Worm (Caenorhabditis elegans) whole organism, young adult: ENCODE data around the gene ZK669.2.

Experiments used
- B0035.1 ChIP-seq: sonication (generic microtip); optimal IDR thresholded peaks from 2 replicates; lab custom pipeline; 2016; ENCODE audit warnings: missing genetic modification characterization, mild to moderate bottlenecking, missing compliant biosample characterization, missing genotype, missing genetic modification reagents
- C06A6.2 ChIP-seq: fragments of 200-800 bp; sonication (Bioruptor generic); conservative IDR thresholded peaks from 2 replicates; pipeline ENCODE4 v1.3.6; 2022; ENCODE audit warnings: missing genetic modification characterization, missing compliant biosample characterization
- F22D6.2 ChIP-seq: sonication (generic microtip); optimal IDR thresholded peaks from 2 replicates; lab custom pipeline; 2016; ENCODE audit warnings: mild to moderate bottlenecking, missing genetic modification characterization, missing compliant biosample characterization
- F55B11.4 ChIP-seq: sonication (generic microtip); optimal IDR thresholded peaks from 2 replicates; lab custom pipeline; 2016; ENCODE audit warnings: missing compliant biosample characterization, missing genetic modification characterization, borderline replicate concordance; ENCODE audit not compliant: insufficient read depth
- F57A8.1 ChIP-seq: fragments of 200-800 bp; sonication (Bioruptor generic); optimal IDR thresholded peaks from 2 replicates; lab custom pipeline; 2018; ENCODE audit warnings: mild to moderate bottlenecking, missing genetic modification characterization, moderate library complexity, missing compliant biosample characterization
- Y53F4B.3 ChIP-seq: fragments of 200-800 bp; sonication (Bioruptor generic); IDR thresholded peaks from 2 replicates; pipeline ENCODE4 v1.3.6; 2022; ENCODE audit warnings: missing genetic modification reagents, missing genetic modification characterization, missing compliant biosample characterization
- ama-1 ChIP-seq, 3 experiments: fragments of 150-350 bp in 1 of 3; sonication (generic microtip) in 2 of 3; optimal IDR thresholded peaks; 2 replicates each; lab custom pipeline; 2014 to 2018; ENCODE audit warnings: missing biosample characterization in 2 of 3, missing genetic modification characterization in 2 of 3, missing genetic modification reagents in 2 of 3
- bed-2 ChIP-seq: fragments of 200-800 bp; sonication (Bioruptor generic); IDR thresholded peaks from 2 replicates; pipeline ENCODE4 v1.3.6; 2022; ENCODE audit warnings: missing genetic modification reagents, missing genetic modification characterization, missing compliant biosample characterization
- cebp-1 ChIP-seq, 2 experiments: fragments of 200-800 bp in 1 of 2; sonication (Bioruptor generic) in 1 of 2; sonication (generic microtip) in 1 of 2; IDR thresholded peaks in 1 of 2; optimal IDR thresholded peaks in 1 of 2; 2 replicates each; pipeline versions ENCODE4 v1.3.6 to Lab custom; 2017 to 2022; ENCODE audit warnings: missing compliant biosample characterization in 2 of 2, missing genetic modification characterization in 2 of 2, mild to moderate bottlenecking in 1 of 2, missing genetic modification reagents in 1 of 2, moderate library complexity in 1 of 2
- cebp-2 ChIP-seq: fragments of 200-800 bp; sonication (Bioruptor generic); IDR thresholded peaks from 2 replicates; pipeline ENCODE4 v1.3.6; 2022; ENCODE audit warnings: missing genetic modification characterization, missing compliant biosample characterization
- ceh-40 ChIP-seq: fragments of 200-800 bp; sonication (Bioruptor generic); IDR thresholded peaks from 2 replicates; pipeline ENCODE4 v1.3.6; 2022; ENCODE audit warnings: missing genetic modification characterization, missing compliant biosample characterization
- egl-44 ChIP-seq: fragments of 200-800 bp; sonication (Bioruptor generic); IDR thresholded peaks from 2 replicates; pipeline ENCODE4 v1.3.6; 2022; ENCODE audit warnings: missing genetic modification reagents, missing genetic modification characterization, missing compliant biosample characterization
- ekl-4 ChIP-seq: fragments of 200-800 bp; sonication (Bioruptor generic); IDR thresholded peaks from 2 replicates; pipeline ENCODE4 v1.3.6; 2022; ENCODE audit warnings: missing genetic modification reagents, missing genetic modification characterization, missing compliant biosample characterization
- hlh-26 ChIP-seq: fragments of 200-800 bp; sonication (Bioruptor generic); conservative IDR thresholded peaks from 2 replicates; pipeline ENCODE4 v1.3.6; 2022; ENCODE audit warnings: missing genetic modification reagents, missing genetic modification characterization, missing compliant biosample characterization
- hmg-1.2 ChIP-seq: fragments of 200-800 bp; sonication (Bioruptor generic); IDR thresholded peaks from 2 replicates; pipeline ENCODE4 v1.3.6; 2022; ENCODE audit warnings: missing genetic modification reagents, missing genetic modification characterization, missing compliant biosample characterization
- madf-6 ChIP-seq: fragments of 200-800 bp; sonication (Bioruptor generic); IDR thresholded peaks from 2 replicates; pipeline ENCODE4 v1.3.6; 2022; ENCODE audit warnings: missing genetic modification reagents, missing genetic modification characterization, missing compliant biosample characterization
- nfya-1 ChIP-seq: sonication (generic microtip); optimal IDR thresholded peaks from 2 replicates; lab custom pipeline; 2017; ENCODE audit warnings: antibody characterized with exemption, missing compliant biosample characterization, missing genetic modification characterization, borderline replicate concordance; ENCODE audit not compliant: insufficient read depth
- nfyb-1 ChIP-seq: fragments of 200-800 bp; sonication (Bioruptor generic); IDR thresholded peaks from 2 replicates; pipeline ENCODE4 v1.3.6; 2022; ENCODE audit warnings: missing genetic modification reagents, missing genetic modification characterization, missing compliant biosample characterization
- nhr-179 ChIP-seq: sonication (generic microtip); optimal IDR thresholded peaks from 2 replicates; lab custom pipeline; 2016; ENCODE audit warnings: mild to moderate bottlenecking, missing genetic modification characterization, missing compliant biosample characterization
- pha-4 ChIP-seq: fragments of 150-350 bp; sonication (generic microtip); optimal IDR thresholded peaks from 2 replicates; lab custom pipeline; 2014; ENCODE audit warnings: missing biosample characterization, missing genetic modification reagents, missing genetic modification characterization
- repo-1 ChIP-seq: sonication (generic microtip); optimal IDR thresholded peaks from 2 replicates; lab custom pipeline; 2017; ENCODE audit warnings: mild to moderate bottlenecking, missing genetic modification characterization, missing compliant biosample characterization
- snpc-3.4 ChIP-seq: sonication (generic microtip); optimal IDR thresholded peaks from 2 replicates; lab custom pipeline; 2017; ENCODE audit warnings: missing genetic modification characterization, mild to moderate bottlenecking, missing compliant biosample characterization, antibody characterized with exemption, moderate library complexity, missing genotype, missing genetic modification reagents
- snpc-4 ChIP-seq, 5 experiments: fragments of 150-350 bp in 1 of 5; sonication (generic microtip) in 4 of 5; optimal IDR thresholded peaks; 2 replicates each; lab custom pipeline; 2014 to 2018; ENCODE audit warnings: missing genetic modification characterization in 5 of 5, missing biosample characterization in 3 of 5, antibody characterized with exemption in 2 of 5, mild to moderate bottlenecking in 2 of 5, missing compliant biosample characterization in 2 of 5, missing genotype in 2 of 5, moderate library complexity in 2 of 5, missing genetic modification reagents in 1 of 5
- sptf-2 ChIP-seq: fragments of 200-800 bp; sonication (Bioruptor generic); optimal IDR thresholded peaks from 2 replicates; lab custom pipeline; 2018; ENCODE audit warnings: mild to moderate bottlenecking, missing genetic modification characterization, missing compliant biosample characterization
- tbx-9 ChIP-seq: sonication (generic microtip); optimal IDR thresholded peaks from 2 replicates; lab custom pipeline; 2016; ENCODE audit warnings: borderline replicate concordance, missing genetic modification characterization, inconsistent platforms, missing compliant biosample characterization
- tlf-1 ChIP-seq: fragments of 200-800 bp; sonication (Bioruptor generic); optimal IDR thresholded peaks from 2 replicates; lab custom pipeline; 2018; ENCODE audit warnings: mild to moderate bottlenecking, missing genetic modification characterization, missing compliant biosample characterization
- unc-130 ChIP-seq: sonication (generic microtip); optimal IDR thresholded peaks from 2 replicates; lab custom pipeline; 2016; ENCODE audit warnings: missing genetic modification reagents, missing genetic modification characterization, missing compliant biosample characterization
- unc-62 ChIP-seq: fragments of 150-350 bp; optimal IDR thresholded peaks from 2 replicates; lab custom pipeline; 2014; ENCODE audit warnings: missing biosample characterization, missing genetic modification reagents, missing genetic modification characterization
- xnd-1 ChIP-seq: sonication (generic microtip); optimal IDR thresholded peaks from 2 replicates; lab custom pipeline; 2016; ENCODE audit warnings: missing genotype, missing genetic modification reagents, missing genetic modification characterization, missing compliant biosample characterization
- zim-3 ChIP-seq: sonication (generic microtip); optimal IDR thresholded peaks from 2 replicates; lab custom pipeline; 2017; ENCODE audit warnings: mild to moderate bottlenecking, missing genetic modification characterization, moderate library complexity, missing compliant biosample characterization
- ztf-18 ChIP-seq: sonication (generic microtip); optimal IDR thresholded peaks from 2 replicates; lab custom pipeline; 2016; ENCODE audit warnings: missing genotype, mild to moderate bottlenecking, missing genetic modification characterization, missing compliant biosample characterization
- ztf-6 ChIP-seq: fragments of 200-800 bp; sonication (Bioruptor generic); IDR thresholded peaks from 2 replicates; pipeline ENCODE4 v1.3.6; 2022; ENCODE audit warnings: missing genetic modification reagents, missing genetic modification characterization, missing compliant biosample characterization

The ZK669.2 gene

DNA sequence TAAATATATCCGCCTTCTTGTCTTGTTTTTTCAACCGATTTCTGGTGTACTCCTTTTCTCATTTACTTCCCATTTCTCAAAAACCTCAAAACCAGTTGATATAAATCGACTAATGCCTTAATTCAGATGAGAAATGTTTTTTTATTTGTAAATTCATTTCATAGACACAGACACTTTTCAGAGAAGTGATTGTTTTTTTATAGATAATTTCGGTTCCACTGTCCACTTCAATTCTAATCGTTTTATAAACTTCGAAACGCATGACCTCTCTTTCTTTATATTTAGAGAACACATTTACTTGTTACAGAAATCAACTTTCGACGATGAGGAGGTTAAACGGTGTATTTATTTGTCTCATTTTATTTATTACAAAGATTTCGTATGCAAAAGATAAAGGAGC is 2.9 kb upstream of the ZK669.2 start, which contains the start of gene ZK669.3:
Gene ZK669.3, plus strand, starts transcription at position 301 of the 400 bp plus-strand sequence.
- TF ChIP-seq nfyb-1 (GFP tag; lab: Robert Waterston, UW) (no peak), hmg-1.2 (GFP tag; lab: Robert Waterston, UW) (no peak), snpc-3.4 (tag; lab: Kevin White, UChicago) (no peak), hlh-26 (GFP tag; lab: Robert Waterston, UW) (no peak), F55B11.4 (tag; lab: Kevin White, UChicago) (no peak), ztf-18 (no peak), ekl-4 (GFP tag; lab: Robert Waterston, UW) (no peak), egl-44 (GFP tag; lab: Robert Waterston, UW) (no peak), C06A6.2 (GFP tag; lab: Robert Waterston, UW) (no peak), Y53F4B.3 (GFP tag; lab: Robert Waterston, UW) (no peak), ztf-6 (GFP tag; lab: Robert Waterston, UW) (no peak), ceh-40 (GFP tag; lab: Robert Waterston, UW) (no peak)

ce11 chrII:7935622-7936021 is 2.4 kb downstream of the ZK669.2 start:
- TF ChIP-seq bed-2 (GFP tag; lab: Robert Waterston, UW), result no peak
- no peak for TF ChIP-seq unc-130
- TF ChIP-seq tlf-1 (GFP tag; lab: Kevin White, UChicago), result no peak
- no peak for TF ChIP-seq sptf-2 (GFP tag; lab: Kevin White, UChicago)
- TF ChIP-seq tbx-9 (tag; lab: Kevin White, UChicago), result no peak
- no peak for TF ChIP-seq snpc-4 (GFP tag; optimal IDR thresholded peaks at IDR 0.05; lab: Kevin White, UChicago)
- TF ChIP-seq snpc-4 (tag; optimal IDR thresholded peaks at IDR 0.05; lab: Kevin White, UChicago), result no peak
- TF ChIP-seq F57A8.1, result no peak
- TF ChIP-seq unc-62 (GFP tag; lab: Kevin White, UChicago), result no peak
- no peak for TF ChIP-seq repo-1 (tag; lab: Kevin White, UChicago)
- TF ChIP-seq cebp-1 (GFP tag; IDR thresholded peaks at IDR 0.05; lab: Robert Waterston, UW), result no peak
- TF ChIP-seq cebp-1 (tag; optimal IDR thresholded peaks at IDR 0.05; lab: Kevin White, UChicago), result no peak
- TF ChIP-seq pha-4 (tag; lab: Kevin White, UChicago), result no peak
- no peak for TF ChIP-seq nfya-1 (tag; lab: Kevin White, UChicago)
- no peak for TF ChIP-seq nhr-179
- TF ChIP-seq F22D6.2, result no peak

DNA sequence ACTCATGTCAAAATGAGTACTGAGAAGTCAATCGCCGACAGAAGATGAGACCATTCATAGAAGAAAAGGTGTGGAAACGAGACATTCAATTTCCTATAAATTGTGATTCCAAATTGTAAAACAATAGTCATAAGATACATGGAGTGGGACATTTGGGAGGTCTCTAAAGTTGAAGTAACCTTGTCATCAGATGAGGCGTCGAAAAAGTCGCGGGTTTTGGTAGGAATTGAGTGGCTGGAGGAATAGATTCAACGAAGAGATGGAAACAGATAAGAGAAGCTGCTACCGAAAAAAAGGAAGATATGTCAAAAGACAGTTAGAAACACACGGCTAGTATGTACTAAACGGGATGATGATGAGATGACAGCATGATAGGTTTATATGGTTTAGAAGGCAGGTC is 7.3 kb downstream of the ZK669.2 start:
- no peak for TF ChIP-seq ama-1 (optimal IDR thresholded peaks at IDR 0.05; lab: Kevin White, UChicago)
- no peak for TF ChIP-seq ama-1 (GFP tag; optimal IDR thresholded peaks at IDR 0.05; lab: Kevin White, UChicago)
- TF ChIP-seq zim-3 (tag; lab: Kevin White, UChicago), result no peak
- no peak for TF ChIP-seq madf-6 (GFP tag; lab: Robert Waterston, UW)
- no peak for TF ChIP-seq tlf-1 (GFP tag; lab: Kevin White, UChicago)
- TF ChIP-seq pha-4 (tag; lab: Kevin White, UChicago), result no peak
- no peak for TF ChIP-seq Y53F4B.3 (GFP tag; lab: Robert Waterston, UW)
- TF ChIP-seq ekl-4 (GFP tag; lab: Robert Waterston, UW), result no peak
- no peak for TF ChIP-seq B0035.1 (tag; lab: Kevin White, UChicago)
- TF ChIP-seq cebp-2 (GFP tag; lab: Robert Waterston, UW), result no peak
- TF ChIP-seq xnd-1 (tag; lab: Kevin White, UChicago), result no peak
- no peak for TF ChIP-seq F22D6.2
- no peak for TF ChIP-seq cebp-1 (GFP tag; IDR thresholded peaks at IDR 0.05; lab: Robert Waterston, UW)
- no peak for TF ChIP-seq cebp-1 (tag; optimal IDR thresholded peaks at IDR 0.05; lab: Kevin White, UChicago)
